Fruit fly (Drosophila melanogaster) whole organism, embryonic: Measurements from ENCODE around the gene CalpB.

Source experiments
- Aef1 ChIP-seq: fragments of 200-800 bp; sonication (Bioruptor generic); IDR thresholded peaks from 3 replicates; pipeline ENCODE4 v1.3.6; 2022; ENCODE audit warnings: missing biosample characterization, missing genetic modification characterization
- Bdp1 ChIP-seq: fragments of 200-800 bp; sonication (Bioruptor generic); optimal IDR thresholded peaks from 3 replicates; lab custom pipeline; 2016; ENCODE audit warnings: missing biosample characterization, missing genetic modification characterization
- BtbVII ChIP-seq: fragments of 200-800 bp; sonication (Bioruptor generic); optimal IDR thresholded peaks from 3 replicates; lab custom pipeline; 2017; ENCODE audit warnings: missing biosample characterization, mild to moderate bottlenecking, missing genetic modification characterization
- Bteb2 ChIP-seq: fragments of 200-800 bp; sonication (Bioruptor generic); optimal IDR thresholded peaks from 2 replicates; lab custom pipeline; 2016; ENCODE audit warnings: missing biosample characterization, missing genetic modification characterization
- CG11456 ChIP-seq: fragments of 200-800 bp; sonication (Bioruptor generic); IDR thresholded peaks from 3 replicates; pipeline ENCODE4 v1.3.6; 2022; ENCODE audit warnings: missing biosample characterization, missing genetic modification characterization
- CG11504 ChIP-seq: fragments of 200-800 bp; sonication (Bioruptor generic); optimal IDR thresholded peaks from 3 replicates; lab custom pipeline; 2019; ENCODE audit warnings: missing biosample characterization, mild to moderate bottlenecking, missing genetic modification characterization, moderate library complexity
- CG1233 ChIP-seq: fragments of 200-800 bp; sonication (Bioruptor generic); optimal IDR thresholded peaks from 4 replicates; lab custom pipeline; 2018; ENCODE audit warnings: missing biosample characterization, mild to moderate bottlenecking, missing genetic modification characterization
- CG13287 ChIP-seq: fragments of 200-800 bp; sonication (Bioruptor generic); IDR thresholded peaks from 2 replicates; pipeline ENCODE4 v1.3.6; 2022; ENCODE audit warnings: missing biosample characterization, missing genetic modification characterization; ENCODE audit not compliant: partially characterized antibody
- CG13894 ChIP-seq: fragments of 200-800 bp; sonication (Bioruptor generic); optimal IDR thresholded peaks from 3 replicates; lab custom pipeline; 2018; ENCODE audit warnings: missing biosample characterization, mild to moderate bottlenecking, missing genetic modification characterization, moderate library complexity
- CG17385 ChIP-seq: fragments of 200-800 bp; sonication (Bioruptor generic); optimal IDR thresholded peaks from 3 replicates; lab custom pipeline; 2018; ENCODE audit warnings: missing biosample characterization, mild to moderate bottlenecking, missing genetic modification characterization
- CG17568 ChIP-seq: fragments of 200-800 bp; sonication (Bioruptor generic); optimal IDR thresholded peaks from 2 replicates; lab custom pipeline; 2018; ENCODE audit warnings: missing biosample characterization, mild to moderate bottlenecking, missing genetic modification characterization, moderate library complexity
- CG17802 ChIP-seq: fragments of 200-800 bp; sonication (Bioruptor generic); optimal IDR thresholded peaks from 2 replicates; lab custom pipeline; 2018; ENCODE audit warnings: missing biosample characterization, mild to moderate bottlenecking, missing genetic modification characterization, moderate library complexity
- CG3838 ChIP-seq: fragments of 200-800 bp; sonication (Bioruptor generic); optimal IDR thresholded peaks from 3 replicates; lab custom pipeline; 2016; ENCODE audit warnings: missing biosample characterization, missing genetic modification characterization
- CG6272 ChIP-seq: fragments of 200-800 bp; sonication (Bioruptor generic); IDR thresholded peaks from 2 replicates; pipeline ENCODE4 v1.3.6; 2022; ENCODE audit warnings: missing biosample characterization, missing genetic modification characterization
- CG7745 ChIP-seq: fragments of 200-800 bp; sonication (Bioruptor generic); optimal IDR thresholded peaks from 2 replicates; lab custom pipeline; 2018; ENCODE audit warnings: missing biosample characterization, mild to moderate bottlenecking, missing genetic modification characterization, moderate library complexity
- CG7987 ChIP-seq: fragments of 200-800 bp; sonication (Bioruptor generic); optimal IDR thresholded peaks from 2 replicates; lab custom pipeline; 2018; ENCODE audit warnings: missing biosample characterization, mild to moderate bottlenecking, missing genetic modification characterization, moderate library complexity
- CG8290 ChIP-seq, 3 experiments: fragments of 200-800 bp; sonication (Bioruptor generic); optimal IDR thresholded peaks; 2 replicates each; lab custom pipeline; 2016 to 2019; ENCODE audit warnings: missing biosample characterization in 3 of 3, missing genetic modification characterization in 3 of 3, mild to moderate bottlenecking in 2 of 3, moderate library complexity in 1 of 3
- CG8359 ChIP-seq: fragments of 200-800 bp; sonication (Bioruptor generic); optimal IDR thresholded peaks from 2 replicates; lab custom pipeline; 2017; ENCODE audit warnings: missing biosample characterization, mild to moderate bottlenecking, missing genetic modification characterization, borderline replicate concordance
- CG8388 ChIP-seq: fragments of 200-800 bp; sonication (Bioruptor generic); optimal IDR thresholded peaks from 2 replicates; lab custom pipeline; 2019; ENCODE audit warnings: missing biosample characterization, mild to moderate bottlenecking, missing genetic modification characterization, moderate library complexity
- CG9437 ChIP-seq: fragments of 200-800 bp; sonication (Bioruptor generic); optimal IDR thresholded peaks from 2 replicates; lab custom pipeline; 2018; ENCODE audit warnings: missing biosample characterization, mild to moderate bottlenecking, missing genetic modification characterization
- Chrac-16 ChIP-seq: fragments of 200-800 bp; sonication (Bioruptor generic); optimal IDR thresholded peaks from 3 replicates; lab custom pipeline; 2016; ENCODE audit warnings: missing biosample characterization, missing genetic modification characterization
- CoRest ChIP-seq: fragments of 200-800 bp; sonication (Bioruptor generic); optimal IDR thresholded peaks from 3 replicates; lab custom pipeline; 2018; ENCODE audit warnings: missing biosample characterization, mild to moderate bottlenecking, missing genetic modification characterization, moderate library complexity
- CrebB ChIP-seq: fragments of 200-800 bp; sonication (Bioruptor generic); optimal IDR thresholded peaks from 3 replicates; lab custom pipeline; 2018; ENCODE audit warnings: missing biosample characterization, mild to moderate bottlenecking, missing genetic modification characterization
- Dfd ChIP-seq, 2 experiments: fragments of >200 bp; optimal IDR thresholded peaks; 2 replicates each; lab custom pipeline; 2017; ENCODE audit warnings: missing biosample characterization in 2 of 2, missing genetic modification characterization in 2 of 2
- Dp ChIP-seq: fragments of 200-800 bp; sonication (Bioruptor generic); optimal IDR thresholded peaks from 2 replicates; lab custom pipeline; 2018; ENCODE audit warnings: missing biosample characterization, mild to moderate bottlenecking, missing genetic modification characterization, moderate library complexity
- Ets97D ChIP-seq: fragments of 200-800 bp; sonication (Bioruptor generic); optimal IDR thresholded peaks from 3 replicates; lab custom pipeline; 2016; ENCODE audit warnings: missing biosample characterization, missing genetic modification characterization
- HLH4C ChIP-seq: fragments of 200-800 bp; sonication (Bioruptor generic); IDR thresholded peaks from 3 replicates; pipeline ENCODE4 v1.3.6; 2022; ENCODE audit warnings: missing biosample characterization, missing genetic modification characterization; ENCODE audit not compliant: partially characterized antibody
- Hr78 ChIP-seq, 2 experiments: fragments of 200-800 bp in 1 of 2; fragments of >200 bp in 1 of 2; sonication (Bioruptor generic) in 1 of 2; optimal IDR thresholded peaks; 2 replicates each; lab custom pipeline; 2017 to 2019; ENCODE audit warnings: missing biosample characterization in 2 of 2, missing genetic modification characterization in 2 of 2, mild to moderate bottlenecking in 1 of 2, moderate library complexity in 1 of 2
- Jarid2 ChIP-seq: fragments of 200-800 bp; sonication (Bioruptor generic); optimal IDR thresholded peaks from 3 replicates; lab custom pipeline; 2017; ENCODE audit warnings: mild to moderate bottlenecking, missing biosample characterization, missing genetic modification reagents, missing genetic modification characterization
- Side ChIP-seq: fragments of 200-800 bp; sonication (Bioruptor generic); optimal IDR thresholded peaks from 2 replicates; lab custom pipeline; 2016; ENCODE audit warnings: missing biosample characterization, missing genetic modification characterization
- Vsx1 ChIP-seq: fragments of 200-800 bp; sonication (Bioruptor generic); optimal IDR thresholded peaks from 2 replicates; lab custom pipeline; 2017; ENCODE audit warnings: missing biosample characterization, mild to moderate bottlenecking, missing genetic modification characterization, missing genetic modification reagents
- Xrp1 ChIP-seq: fragments of 200-800 bp; sonication (Bioruptor generic); IDR thresholded peaks from 2 replicates; pipeline ENCODE4 v1.3.6; 2022; ENCODE audit warnings: missing biosample characterization, missing genetic modification characterization
- abd-A ChIP-seq: fragments of 200-800 bp; sonication (Bioruptor generic); optimal IDR thresholded peaks from 3 replicates; lab custom pipeline; 2019; ENCODE audit warnings: missing biosample characterization, mild to moderate bottlenecking, missing genetic modification characterization, moderate library complexity
- ase ChIP-seq: fragments of 200-800 bp; sonication (Bioruptor generic); IDR thresholded peaks from 3 replicates; pipeline ENCODE4 v1.3.6; 2022; ENCODE audit warnings: missing biosample characterization, missing genetic modification characterization
- cg ChIP-seq: fragments of 200-800 bp; sonication (Bioruptor generic); optimal IDR thresholded peaks from 3 replicates; lab custom pipeline; 2019; ENCODE audit warnings: missing biosample characterization, mild to moderate bottlenecking, missing genetic modification characterization, moderate library complexity
- danr ChIP-seq: fragments of 200-800 bp; sonication (Bioruptor generic); IDR thresholded peaks from 2 replicates; pipeline ENCODE4 v1.3.6; 2022; ENCODE audit warnings: missing biosample characterization, missing genetic modification characterization
- ems ChIP-seq: fragments of 200-800 bp; sonication (Bioruptor generic); optimal IDR thresholded peaks from 3 replicates; lab custom pipeline; 2016; ENCODE audit warnings: missing biosample characterization, missing genetic modification characterization
- gce ChIP-seq: fragments of 200-800 bp; sonication (Bioruptor generic); IDR thresholded peaks from 3 replicates; pipeline ENCODE4 v1.3.6; 2022; ENCODE audit warnings: missing biosample characterization, missing genetic modification characterization
- gem ChIP-seq: fragments of 200-800 bp; sonication (Bioruptor generic); optimal IDR thresholded peaks from 2 replicates; lab custom pipeline; 2019; ENCODE audit warnings: missing biosample characterization, mild to moderate bottlenecking, missing genetic modification characterization, moderate library complexity
- lola ChIP-seq, 3 experiments: fragments of >200 bp in 2 of 3; fragments of 200-800 bp in 1 of 3; sonication (Bioruptor generic) in 1 of 3; optimal IDR thresholded peaks; 2 replicates each; lab custom pipeline; 2017 to 2019; ENCODE audit warnings: missing biosample characterization in 3 of 3, missing genetic modification characterization in 3 of 3, mild to moderate bottlenecking in 1 of 3, moderate library complexity in 1 of 3
- mld ChIP-seq: fragments of 200-800 bp; sonication (Bioruptor generic); IDR thresholded peaks from 3 replicates; pipeline ENCODE4 v1.3.6; 2022; ENCODE audit warnings: missing biosample characterization, missing genetic modification characterization; ENCODE audit not compliant: partially characterized antibody
- nmo ChIP-seq: fragments of 200-800 bp; sonication (Bioruptor generic); optimal IDR thresholded peaks from 2 replicates; lab custom pipeline; 2018; ENCODE audit warnings: missing biosample characterization, mild to moderate bottlenecking, missing genetic modification characterization, moderate library complexity
- org-1 ChIP-seq: fragments of 200-800 bp; sonication (Bioruptor generic); optimal IDR thresholded peaks from 2 replicates; lab custom pipeline; 2017; ENCODE audit warnings: missing biosample characterization, missing genetic modification characterization
- scrt ChIP-seq: fragments of 200-800 bp; sonication (Bioruptor generic); optimal IDR thresholded peaks from 2 replicates; lab custom pipeline; 2018; ENCODE audit warnings: missing biosample characterization, mild to moderate bottlenecking, missing genetic modification characterization, moderate library complexity
- stc ChIP-seq: fragments of 200-800 bp; sonication (Bioruptor generic); IDR thresholded peaks from 2 replicates; pipeline ENCODE4 v1.3.6; 2022; ENCODE audit warnings: missing biosample characterization, missing genetic modification characterization
- tio ChIP-seq: fragments of 200-800 bp; sonication (Bioruptor generic); optimal IDR thresholded peaks from 2 replicates; lab custom pipeline; 2017; ENCODE audit warnings: missing biosample characterization, missing genetic modification characterization, inconsistent platforms
- twi ChIP-seq: fragments of 200-800 bp; optimal IDR thresholded peaks from 2 replicates; lab custom pipeline; 2019; ENCODE audit warnings: missing biosample characterization, mild to moderate bottlenecking, missing genetic modification characterization, moderate library complexity
- unpg ChIP-seq: fragments of 200-800 bp; sonication (Bioruptor generic); optimal IDR thresholded peaks from 3 replicates; lab custom pipeline; 2018; ENCODE audit warnings: missing biosample characterization, mild to moderate bottlenecking, missing genetic modification characterization, moderate library complexity
- yki ChIP-seq: fragments of >200 bp; optimal IDR thresholded peaks from 3 replicates; lab custom pipeline; 2018

The CalpB gene

dm6 chr3L:9899046-9899659 lies 10.6 kb downstream of the CalpB start, which contains the start of gene nudE (continued):
- no peak for TF ChIP-seq CG9437
- no peak for TF ChIP-seq CrebB (tag; lab: Kevin White, UChicago)
- TF ChIP-seq CG17568 (GFP tag; lab: Kevin White, UChicago): no peak
- TF ChIP-seq CG1233 (GFP tag; lab: Kevin White, UChicago): no peak
- TF ChIP-seq twi (tag; lab: Kevin White, UChicago): no peak
- TF ChIP-seq CG13287 (GFP tag; lab: Robert Waterston, UW): no peak
- no peak for TF ChIP-seq ase (GFP tag; lab: Robert Waterston, UW)
- TF ChIP-seq CG17802 (tag; lab: Kevin White, UChicago): no peak
- peak; percentile 33 for TF ChIP-seq Ets97D (GFP tag; lab: Kevin White, UChicago)
- TF ChIP-seq mld: no peak
- no peak for TF ChIP-seq Jarid2
- peak; percentile 59 for TF ChIP-seq Aef1 (GFP tag; lab: Robert Waterston, UW)
- TF ChIP-seq Dfd (GFP tag; optimal IDR thresholded peaks at IDR 0.05; lab: Kevin White, UChicago): no peak
- peak; percentile 69; the same call in 1 of the 3 replicates for TF ChIP-seq CG11456 (GFP tag; lab: Robert Waterston, UW)
- no peak for TF ChIP-seq abd-A (tag; lab: Kevin White, UChicago)
- TF ChIP-seq org-1 (GFP tag; lab: Kevin White, UChicago): no peak
- TF ChIP-seq unpg (GFP tag; lab: Kevin White, UChicago): peak; percentile 37
- no peak for TF ChIP-seq CG7745 (tag; lab: Kevin White, UChicago)
- TF ChIP-seq CG6272 (GFP tag; lab: Robert Waterston, UW): peak; percentile 53
- no peak for TF ChIP-seq stc
- TF ChIP-seq CG17385 (GFP tag; lab: Kevin White, UChicago): peak; percentile 22
- TF ChIP-seq Bdp1 (GFP tag; lab: Kevin White, UChicago): no peak
- peak; percentile 8 for TF ChIP-seq CG8290 (GFP tag; optimal IDR thresholded peaks at IDR 0.05; lab: Kevin White, UChicago)
- TF ChIP-seq CG8290 (tag; optimal IDR thresholded peaks at IDR 0.05; lab: Kevin White, UChicago): peak in 1 of 2 experiments; percentile 39
- no peak for TF ChIP-seq ems
- no peak for TF ChIP-seq scrt (GFP tag; lab: Kevin White, UChicago)
- peak; percentile 18 for TF ChIP-seq Chrac-16 (GFP tag; lab: Kevin White, UChicago)
- TF ChIP-seq CG7987: no peak
- TF ChIP-seq danr (GFP tag; lab: Robert Waterston, UW): no peak
- peak; percentile 39 for TF ChIP-seq CG11504 (tag; lab: Kevin White, UChicago)
- peak; percentile 11 for TF ChIP-seq cg
- no peak for TF ChIP-seq BtbVII (GFP tag; lab: Kevin White, UChicago)
- TF ChIP-seq HLH4C (GFP tag; lab: Robert Waterston, UW): no peak
- peak; percentile 28 for TF ChIP-seq Bteb2
- TF ChIP-seq CG3838 (GFP tag; lab: Kevin White, UChicago): no peak
- peak; percentile 16 for TF ChIP-seq gem (tag; lab: Kevin White, UChicago)
- 0 out of 2 replicates have a peak, but pooled peaks have one; percentile 21 for TF ChIP-seq Xrp1
- peak; percentile 27 for TF ChIP-seq Side (GFP tag; lab: Kevin White, UChicago)
- peak; percentile 6 for TF ChIP-seq CoRest (tag; lab: Kevin White, UChicago)
- no peak for TF ChIP-seq yki (lab: Kevin White, UChicago)
- no peak for TF ChIP-seq CG13894 (tag; lab: Kevin White, UChicago)
- peak; percentile 32 for TF ChIP-seq nmo (GFP tag; lab: Kevin White, UChicago)
- TF ChIP-seq Hr78 (GFP tag; optimal IDR thresholded peaks at IDR 0.05; lab: Kevin White, UChicago): no peak
- no peak for TF ChIP-seq gce (GFP tag; lab: Robert Waterston, UW)
- TF ChIP-seq tio (GFP tag; lab: Kevin White, UChicago): no peak
- peak; percentile 37 for TF ChIP-seq CG8388
- TF ChIP-seq Dp (GFP tag; lab: Kevin White, UChicago): peak; percentile 51
- no peak for TF ChIP-seq lola (GFP tag; optimal IDR thresholded peaks at IDR 0.05; lab: Kevin White, UChicago)
- no peak for TF ChIP-seq CG8359
- no peak for TF ChIP-seq Vsx1 (GFP tag; lab: Kevin White, UChicago)
